Worm (Caenorhabditis elegans): ENCODE data around the gene phf-30.

- no peak for TF ChIP-seq snpc-4 (tag; optimal IDR thresholded peaks at IDR 0.05)
- no peak for TF ChIP-seq ZK337.2 (GFP tag; IDR thresholded peaks at IDR 0.05)
- no peak for TF ChIP-seq tra-1 (GFP tag; IDR thresholded peaks at IDR 0.05)
- no peak for TF ChIP-seq T26A8.4 (GFP tag; IDR thresholded peaks at IDR 0.05)
- TF ChIP-seq unc-62 (GFP tag; optimal IDR thresholded peaks at IDR 0.05 in 1 of 2), result peak in 1 of 2 experiments; percentile 77
- no peak for TF ChIP-seq unc-62 (tag; optimal IDR thresholded peaks at IDR 0.05)
- no peak for TF ChIP-seq vab-7 (GFP tag; IDR thresholded peaks at IDR 0.05)
- no peak for TF ChIP-seq unc-39 (tag; optimal IDR thresholded peaks at IDR 0.05)
- no peak for TF ChIP-seq unc-130 (GFP tag; optimal IDR thresholded peaks at IDR 0.05)
- TF ChIP-seq duxl-1 (tag; optimal IDR thresholded peaks at IDR 0.05; ENCODE audit: poor library complexity), result no peak
- TF ChIP-seq F44E2.7 (GFP tag; IDR thresholded peaks at IDR 0.05), result no peak
- no peak for TF ChIP-seq mep-1 (tag; optimal IDR thresholded peaks at IDR 0.05)
- TF ChIP-seq dpl-1 (GFP tag; optimal IDR thresholded peaks at IDR 0.05), result no peak
- TF ChIP-seq lin-39 (tag; optimal IDR thresholded peaks at IDR 0.05), result no peak
These were observed 25.6 kb downstream of the phf-30 start, which contains the start of gene pxn-1 for ce11 chrV:8494260-8494939.

Data from whole organism, L4 larva.